Worm (Caenorhabditis elegans) whole organism, L2 larva: ENCODE data around the gene Y40C5A.4.

Source experiments
- F13H6.1 ChIP-seq: sonication (generic microtip); optimal IDR thresholded peaks from 2 replicates; lab custom pipeline; 2016; ENCODE audit warnings: missing genetic modification characterization, missing compliant biosample characterization
- Y55F3AM.14 ChIP-seq: fragments of 200-800 bp; sonication (Bioruptor generic); optimal IDR thresholded peaks from 2 replicates; lab custom pipeline; 2018; ENCODE audit warnings: mild to moderate bottlenecking, missing genetic modification characterization, missing compliant biosample characterization
- aly-2 ChIP-seq: fragments of 150-350 bp; optimal IDR thresholded peaks from 2 replicates; lab custom pipeline; 2014; ENCODE audit warnings: missing biosample characterization, missing genetic modification characterization
- elt-3 ChIP-seq: sonication (generic microtip); optimal IDR thresholded peaks from 2 replicates; lab custom pipeline; 2017; ENCODE audit warnings: missing biosample characterization, missing genetic modification characterization
- gmeb-1 ChIP-seq: fragments of 150-350 bp; optimal IDR thresholded peaks from 2 replicates; lab custom pipeline; 2014; ENCODE audit warnings: missing biosample characterization, missing genetic modification characterization
- lsy-2 ChIP-seq, 2 experiments: fragments of 150-350 bp in 1 of 2; sonication (generic microtip) in 1 of 2; optimal IDR thresholded peaks; 2 replicates each; lab custom pipeline; 2014 to 2017; ENCODE audit warnings: missing biosample characterization in 2 of 2, missing genetic modification characterization in 2 of 2
- mdl-1 ChIP-seq, 2 experiments: fragments of 150-350 bp in 1 of 2; sonication (generic microtip) in 1 of 2; optimal IDR thresholded peaks; 2 replicates each; lab custom pipeline; 2017; ENCODE audit warnings: missing biosample characterization in 2 of 2, missing genetic modification characterization in 2 of 2
- nhr-21 ChIP-seq: fragments of 150-350 bp; optimal IDR thresholded peaks from 2 replicates; lab custom pipeline; 2014; ENCODE audit warnings: missing biosample characterization, missing genetic modification characterization
- peb-1 ChIP-seq: fragments of 150-350 bp; optimal IDR thresholded peaks from 2 replicates; lab custom pipeline; 2014; ENCODE audit warnings: missing biosample characterization, missing genetic modification characterization
- snpc-4 ChIP-seq: fragments of 150-350 bp; optimal IDR thresholded peaks from 2 replicates; lab custom pipeline; 2014; ENCODE audit warnings: missing biosample characterization, missing genetic modification characterization
- unc-39 ChIP-seq: fragments of 150-350 bp; optimal IDR thresholded peaks from 2 replicates; lab custom pipeline; 2014; ENCODE audit warnings: missing biosample characterization, missing genetic modification characterization
- unc-55 ChIP-seq: fragments of 150-350 bp; sonication (generic microtip); optimal IDR thresholded peaks from 3 replicates; lab custom pipeline; 2014; ENCODE audit warnings: missing biosample characterization, missing genetic modification reagents, missing genetic modification characterization
- unc-62 ChIP-seq: fragments of 150-350 bp; optimal IDR thresholded peaks from 2 replicates; lab custom pipeline; 2014; ENCODE audit warnings: missing biosample characterization, missing genetic modification reagents, missing genetic modification characterization

DNA sequence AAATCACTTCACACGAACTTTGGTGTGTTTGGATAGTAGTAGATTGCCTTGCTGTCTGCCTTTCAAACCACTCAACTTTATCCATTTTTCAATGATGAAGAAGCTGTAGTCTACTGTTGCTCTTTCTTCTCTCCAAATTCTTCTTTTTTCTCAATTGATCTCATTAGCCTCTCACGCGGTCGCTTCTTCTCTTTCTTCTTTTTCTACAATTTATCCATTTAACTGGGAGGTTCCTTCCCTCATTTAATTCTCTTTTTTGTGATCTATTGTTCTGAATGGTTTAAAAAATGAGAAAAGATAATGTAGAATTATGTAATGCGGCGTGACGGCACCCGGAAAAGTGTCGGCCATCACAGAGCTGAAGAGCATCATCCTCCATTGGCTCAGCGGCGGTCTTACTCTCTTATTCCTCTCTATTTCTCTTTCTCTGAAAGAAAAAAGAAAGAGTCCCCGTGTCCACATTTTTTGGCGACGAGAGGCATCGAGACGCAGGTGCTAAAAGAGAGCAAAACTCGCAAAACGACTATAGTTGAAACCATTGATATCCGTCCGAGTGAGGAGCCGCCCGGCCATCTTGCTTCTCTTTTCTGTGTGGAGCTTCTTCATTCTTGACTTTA, 35.7 kb upstream of the Y40C5A.4 start:
- TF ChIP-seq Y55F3AM.14 (GFP tag; lab: Kevin White, UChicago) (no peak), aly-2 (no peak), snpc-4 (tag; lab: Kevin White, UChicago) (no peak), nhr-21 (tag; lab: Kevin White, UChicago) (no peak), peb-1 (no peak), unc-39 (tag; lab: Kevin White, UChicago) (no peak), gmeb-1 (tag; lab: Kevin White, UChicago) (no peak), elt-3 (no peak), lsy-2 (tag; optimal IDR thresholded peaks at IDR 0.05; lab: Kevin White, UChicago) (peak in 1 of 2 experiments; percentile 17), F13H6.1 (tag; lab: Kevin White, UChicago) (peak; percentile 55), unc-55 (GFP tag; lab: Kevin White, UChicago) (peak; percentile 50), unc-62 (GFP tag; lab: Kevin White, UChicago) (no peak), mdl-1 (tag; optimal IDR thresholded peaks at IDR 0.05; lab: Kevin White, UChicago) (peak in 1 of 2 experiments; percentile 8)
